Worm (Caenorhabditis elegans): ENCODE data around the gene cutl-2.
A peak's percentile ranks its signal among the peaks of the same experiment; 100 is the strongest.

The cutl-2 gene

DNA sequence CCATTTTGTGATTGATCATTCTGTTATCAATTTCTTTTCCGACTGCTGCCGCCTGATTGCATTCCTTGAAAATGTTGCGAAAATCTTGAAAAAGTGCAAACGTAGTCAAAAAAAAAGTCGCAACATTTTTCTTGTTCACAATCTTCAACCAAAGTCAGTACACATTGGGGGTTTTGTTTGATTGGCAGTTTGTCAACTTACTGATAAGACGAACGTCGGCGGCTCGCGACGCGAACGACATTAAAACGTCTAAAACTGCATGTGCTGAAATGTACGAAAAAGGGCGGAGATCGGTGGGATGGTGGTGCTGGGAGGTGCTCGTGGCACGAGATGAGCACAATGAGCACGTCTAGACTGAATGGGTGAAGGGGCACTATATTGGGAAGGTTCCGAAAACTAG lies 14.3 kb upstream of the cutl-2 start (continued):
- TF ChIP-seq zim-3 (tag; optimal IDR thresholded peaks at IDR 0.05): peak; percentile 30
- TF ChIP-seq K11D2.4 (GFP tag; IDR thresholded peaks at IDR 0.05): no peak
- TF ChIP-seq snpc-1.1 (tag; optimal IDR thresholded peaks at IDR 0.05; ENCODE audit: insufficient read depth): no peak
- TF ChIP-seq bed-1 (GFP tag; IDR thresholded peaks at IDR 0.05): no peak
- TF ChIP-seq tlf-1 (GFP tag; optimal IDR thresholded peaks at IDR 0.05): peak; percentile 70
- TF ChIP-seq dox-1 (GFP tag; IDR thresholded peaks at IDR 0.05): peak; percentile 64
- no peak for TF ChIP-seq nhr-27 (tag; optimal IDR thresholded peaks at IDR 0.05)
- peak; percentile 43; the same call in 1 of the 2 replicates for TF ChIP-seq ztf-25 (GFP tag; IDR thresholded peaks at IDR 0.05)
- no peak for TF ChIP-seq ceh-40 (GFP tag; IDR thresholded peaks at IDR 0.05)
- TF ChIP-seq snpc-3.4 (tag; optimal IDR thresholded peaks at IDR 0.05): peak; percentile 16
- 0 out of 2 replicates have a peak, but pooled peaks have one; percentile 64 for TF ChIP-seq cebp-2 (GFP tag; IDR thresholded peaks at IDR 0.05)
- no peak for TF ChIP-seq attf-3 (GFP tag; conservative IDR thresholded peaks at IDR 0.05)
- peak; percentile 34 for TF ChIP-seq nhr-90 (tag; optimal IDR thresholded peaks at IDR 0.05)
- TF ChIP-seq F57A8.1 (GFP tag; optimal IDR thresholded peaks at IDR 0.05): no peak
- 0 out of 2 replicates have a peak, but pooled peaks have one; percentile 40 for TF ChIP-seq Y56A3A.18 (GFP tag; IDR thresholded peaks at IDR 0.05)
- peak; percentile 12 for TF ChIP-seq madf-10 (tag; optimal IDR thresholded peaks at IDR 0.05)
- TF ChIP-seq atf-7 (tag; optimal IDR thresholded peaks at IDR 0.05): peak; percentile 23
- TF ChIP-seq Y95B8A.8 (GFP tag; IDR thresholded peaks at IDR 0.05): 0 out of 2 replicates have a peak, but pooled peaks have one; percentile 34
- TF ChIP-seq sea-2 (GFP tag; IDR thresholded peaks at IDR 0.05): no peak
- TF ChIP-seq pbrm-1 (GFP tag; IDR thresholded peaks at IDR 0.05): peak; percentile 30; the same call in 1 of the 2 replicates
- TF ChIP-seq F37B4.10 (GFP tag; IDR thresholded peaks at IDR 0.05): 0 out of 2 replicates have a peak, but pooled peaks have one; percentile 30
- TF ChIP-seq pha-4 (tag; optimal IDR thresholded peaks at IDR 0.05): peak; percentile 56
- TF ChIP-seq nfyb-1 (GFP tag; IDR thresholded peaks at IDR 0.05): 0 out of 2 replicates have a peak, but pooled peaks have one; percentile 24
- TF ChIP-seq sdz-38 (tag; optimal IDR thresholded peaks at IDR 0.05): no peak
- peak; percentile 85 to 91 for TF ChIP-seq let-607 (tag; optimal IDR thresholded peaks at IDR 0.05)
- peak; percentile 33; the same call in 1 of the 2 replicates for TF ChIP-seq mcd-1 (GFP tag; IDR thresholded peaks at IDR 0.05)
- TF ChIP-seq hmg-1.2 (GFP tag; IDR thresholded peaks at IDR 0.05): peak; percentile 35; the same call in 1 of the 2 replicates
- no peak for TF ChIP-seq madf-6 (GFP tag; IDR thresholded peaks at IDR 0.05)
- 0 out of 2 replicates have a peak, but pooled peaks have one; percentile 42 for TF ChIP-seq aptf-3 (GFP tag; IDR thresholded peaks at IDR 0.05)
- peak; percentile 70 for TF ChIP-seq attf-5 (GFP tag; optimal IDR thresholded peaks at IDR 0.05)
- no peak for TF ChIP-seq zfh-2 (GFP tag; conservative IDR thresholded peaks at IDR 0.05)
- TF ChIP-seq F33H1.4 (GFP tag; IDR thresholded peaks at IDR 0.05): peak; percentile 29; the same call in 1 of the 2 replicates
- TF ChIP-seq athp-1 (tag; optimal IDR thresholded peaks at IDR 0.05): no peak
- no peak for TF ChIP-seq snpc-4 (GFP tag; optimal IDR thresholded peaks at IDR 0.05)
- peak in 3 of 4 experiments; percentile 3 to 31 (median 15) for TF ChIP-seq snpc-4 (tag; optimal IDR thresholded peaks at IDR 0.05)
- 0 out of 2 replicates have a peak, but pooled peaks have one; percentile 21 for TF ChIP-seq lir-1 (GFP tag; conservative IDR thresholded peaks at IDR 0.05)

ce11 chrII:9735785-9736184 lies 11.3 kb upstream of the cutl-2 start:
- TF ChIP-seq fkh-3 (tag; optimal IDR thresholded peaks at IDR 0.05) (no peak), sptf-2 (GFP tag; optimal IDR thresholded peaks at IDR 0.05) (no peak), lin-35 (GFP tag; optimal IDR thresholded peaks at IDR 0.05) (no peak), F49E8.2 (tag; optimal IDR thresholded peaks at IDR 0.05; ENCODE audit: insufficient read depth) (no peak), akir-1 (GFP tag; optimal IDR thresholded peaks at IDR 0.05) (no peak), unc-62 (GFP tag; optimal IDR thresholded peaks at IDR 0.05) (no peak), madf-3 (GFP tag; IDR thresholded peaks at IDR 0.05) (no peak), ccch-3 (GFP tag; optimal IDR thresholded peaks at IDR 0.05) (no peak)

Data from whole organism, young adult.